Worm (Caenorhabditis elegans) whole organism, L3 larva: ENCODE results near the gene ZK1098.2.
A peak's percentile ranks its signal among the peaks of the same experiment; 100 is the strongest.

ENCODE experiments used
- ama-1 ChIP-seq: fragments of 150-350 bp; optimal IDR thresholded peaks from 2 replicates; lab custom pipeline; 2018
- ceh-16 ChIP-seq: sonication (generic microtip); optimal IDR thresholded peaks from 2 replicates; lab custom pipeline; 2017; ENCODE audit warnings: missing biosample characterization, missing genetic modification characterization
- daf-12 ChIP-seq: fragments of 150-350 bp; optimal IDR thresholded peaks from 2 replicates; lab custom pipeline; 2014; ENCODE audit warnings: missing biosample characterization, missing genetic modification reagents, missing genetic modification characterization
- lin-15B ChIP-seq: fragments of 150-350 bp; optimal IDR thresholded peaks from 2 replicates; lab custom pipeline; 2014; ENCODE audit warnings: missing biosample characterization, missing genetic modification characterization
- lin-39 ChIP-seq: fragments of 150-350 bp; optimal IDR thresholded peaks from 2 replicates; lab custom pipeline; 2018; ENCODE audit warnings: missing biosample characterization, missing genetic modification reagents, missing genetic modification characterization
- snpc-4 ChIP-seq: fragments of 150-350 bp; optimal IDR thresholded peaks from 2 replicates; lab custom pipeline; 2014; ENCODE audit warnings: missing biosample characterization, missing genetic modification characterization
- unc-39 ChIP-seq: sonication (generic microtip); optimal IDR thresholded peaks from 4 replicates; lab custom pipeline; 2017; ENCODE audit warnings: missing biosample characterization, missing genetic modification characterization
- ztf-11 ChIP-seq: fragments of 150-350 bp; optimal IDR thresholded peaks from 2 replicates; lab custom pipeline; 2014; ENCODE audit warnings: missing biosample characterization, missing genetic modification characterization
- ztf-4 ChIP-seq: fragments of 150-350 bp; optimal IDR thresholded peaks from 2 replicates; lab custom pipeline; 2014; ENCODE audit warnings: missing biosample characterization, missing genetic modification characterization

DNA sequence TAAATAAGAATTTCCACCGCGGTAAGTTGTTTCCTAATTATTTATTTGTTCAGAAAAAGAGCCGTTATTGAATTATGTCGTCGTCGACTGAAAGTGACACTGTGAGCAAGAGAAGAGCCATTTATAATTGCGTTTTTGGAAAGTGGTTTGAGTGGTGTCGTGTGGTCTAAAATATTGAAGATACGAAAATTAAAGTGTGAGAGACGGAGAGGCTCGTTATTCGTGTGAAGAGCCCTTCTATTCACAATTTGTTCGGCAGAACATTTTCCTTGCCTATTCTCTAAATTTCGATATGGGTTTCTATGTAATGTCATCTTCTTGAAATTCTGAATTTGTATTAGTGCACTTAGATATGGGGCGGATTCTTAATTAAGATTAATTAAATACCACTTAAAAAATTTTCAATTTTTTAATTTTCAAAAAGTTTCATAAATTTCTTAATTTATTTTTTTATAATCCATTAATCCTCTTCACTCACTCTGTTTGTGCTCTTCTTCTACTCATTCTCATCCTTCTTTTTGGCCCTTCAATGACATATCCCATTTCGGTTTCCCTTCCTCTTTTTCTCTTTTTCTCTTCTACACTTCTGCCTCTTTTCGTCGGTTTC, 19.1 kb upstream of the ZK1098.2 start:
- no peak for TF ChIP-seq daf-12 (tag; lab: Kevin White, UChicago)
- TF ChIP-seq lin-39: no peak
- TF ChIP-seq ztf-11 (tag; lab: Kevin White, UChicago): no peak
- no peak for TF ChIP-seq snpc-4
- TF ChIP-seq unc-39 (tag; lab: Kevin White, UChicago): no peak
- TF ChIP-seq ama-1: peak; percentile 78
- peak; percentile 47 for TF ChIP-seq ztf-4 (tag; lab: Kevin White, UChicago)
- TF ChIP-seq lin-15B (tag; lab: Kevin White, UChicago): no peak
- no peak for TF ChIP-seq ceh-16 (tag; lab: Kevin White, UChicago)
